Fruit fly (Drosophila melanogaster) whole organism, embryonic: ENCODE results near the gene kin17.

Experiments used
- Atf-2 ChIP-seq: fragments of 200-800 bp; sonication (Bioruptor generic); optimal IDR thresholded peaks from 2 replicates; lab custom pipeline; 2016; ENCODE audit warnings: missing biosample characterization, missing genetic modification characterization
- Bdp1 ChIP-seq: fragments of 200-800 bp; sonication (Bioruptor generic); optimal IDR thresholded peaks from 3 replicates; lab custom pipeline; 2016; ENCODE audit warnings: missing biosample characterization, missing genetic modification characterization
- CG11504 ChIP-seq: fragments of 200-800 bp; sonication (Bioruptor generic); optimal IDR thresholded peaks from 3 replicates; lab custom pipeline; 2019; ENCODE audit warnings: missing biosample characterization, mild to moderate bottlenecking, missing genetic modification characterization, moderate library complexity
- CG12942 ChIP-seq: fragments of 200-800 bp; sonication (Bioruptor generic); optimal IDR thresholded peaks from 3 replicates; lab custom pipeline; 2016; ENCODE audit warnings: missing biosample characterization, missing genetic modification characterization
- CG14050 ChIP-seq: fragments of 200-800 bp; sonication (Bioruptor generic); IDR thresholded peaks from 3 replicates; pipeline ENCODE4 v1.3.6; 2022; ENCODE audit warnings: missing biosample characterization, missing genetic modification characterization
- CG15479 ChIP-seq: fragments of 200-800 bp; sonication (Bioruptor generic); optimal IDR thresholded peaks from 3 replicates; lab custom pipeline; 2019; ENCODE audit warnings: missing biosample characterization, mild to moderate bottlenecking, missing genetic modification characterization, moderate library complexity
- CG15514 ChIP-seq: fragments of 200-800 bp; sonication (Bioruptor generic); optimal IDR thresholded peaks from 3 replicates; lab custom pipeline; 2017; ENCODE audit warnings: missing biosample characterization, missing genetic modification characterization, mild to moderate bottlenecking, moderate library complexity, missing genetic modification reagents
- CG1647 ChIP-seq: fragments of 200-800 bp; sonication (Bioruptor generic); optimal IDR thresholded peaks from 3 replicates; lab custom pipeline; 2016; ENCODE audit warnings: missing biosample characterization, missing genetic modification characterization
- CG17612 ChIP-seq: fragments of 200-800 bp; sonication (Bioruptor generic); IDR thresholded peaks from 2 replicates; pipeline ENCODE4 v1.3.6; 2022; ENCODE audit warnings: missing biosample characterization, missing genetic modification characterization
- CG31224 ChIP-seq: fragments of 200-800 bp; sonication (Bioruptor generic); IDR thresholded peaks from 2 replicates; pipeline ENCODE4 v1.3.6; 2022; ENCODE audit warnings: missing biosample characterization, missing genetic modification characterization
- CG32767 ChIP-seq: fragments of 200-800 bp; sonication (Bioruptor generic); IDR thresholded peaks from 2 replicates; pipeline ENCODE4 v1.3.6; 2022; ENCODE audit warnings: missing biosample characterization, missing genetic modification characterization
- CG34376 ChIP-seq: fragments of 200-800 bp; sonication (Bioruptor generic); optimal IDR thresholded peaks from 2 replicates; lab custom pipeline; 2018; ENCODE audit warnings: missing biosample characterization, mild to moderate bottlenecking, missing genetic modification characterization
- CG3726 ChIP-seq: fragments of 200-800 bp; sonication (Bioruptor generic); IDR thresholded peaks from 3 replicates; pipeline ENCODE4, ENCODE4 v1.3.6; 2022; ENCODE audit warnings: missing biosample characterization, missing genetic modification characterization
- CG3995 ChIP-seq: fragments of 200-800 bp; sonication (Bioruptor generic); optimal IDR thresholded peaks from 3 replicates; lab custom pipeline; 2016; ENCODE audit warnings: missing biosample characterization, missing genetic modification characterization
- CG5180 ChIP-seq: fragments of 200-800 bp; sonication (Bioruptor generic); optimal IDR thresholded peaks from 3 replicates; lab custom pipeline; 2017; ENCODE audit warnings: missing biosample characterization, missing genetic modification characterization, mild to moderate bottlenecking, moderate library complexity, missing genetic modification reagents
- CG6689 ChIP-seq: fragments of 200-800 bp; sonication (Bioruptor generic); IDR thresholded peaks from 2 replicates; pipeline ENCODE4 v1.3.6; 2022; ENCODE audit warnings: missing biosample characterization, missing genetic modification characterization
- CG7928 ChIP-seq: fragments of 200-800 bp; sonication (Bioruptor generic); optimal IDR thresholded peaks from 2 replicates; lab custom pipeline; 2017; ENCODE audit warnings: missing biosample characterization, mild to moderate bottlenecking, missing genetic modification characterization
- CG9932 ChIP-seq: fragments of 200-800 bp; sonication (Bioruptor generic); IDR thresholded peaks from 2 replicates; pipeline ENCODE4 v1.3.6; 2022; ENCODE audit warnings: missing biosample characterization, missing genetic modification characterization
- CkIIα-i1 ChIP-seq: fragments of 200-800 bp; sonication (Bioruptor generic); IDR thresholded peaks from 2 replicates; pipeline ENCODE4 v1.3.6; 2022; ENCODE audit warnings: missing biosample characterization, missing genetic modification characterization
- D ChIP-seq, 2 experiments: fragments of 200-800 bp in 1 of 2; fragments of >200 bp in 1 of 2; sonication (Bioruptor generic) in 1 of 2; optimal IDR thresholded peaks; 2 replicates in 1 of 2; 3 replicates in 1 of 2; lab custom pipeline; 2017; ENCODE audit warnings: mild to moderate bottlenecking in 1 of 2, missing biosample characterization in 1 of 2, missing genetic modification characterization in 1 of 2, missing genetic modification reagents in 1 of 2
- D19B ChIP-seq: fragments of 200-800 bp; sonication (Bioruptor generic); optimal IDR thresholded peaks from 2 replicates; lab custom pipeline; 2017; ENCODE audit warnings: missing biosample characterization, mild to moderate bottlenecking, missing genetic modification characterization
- Ets97D ChIP-seq: fragments of 200-800 bp; sonication (Bioruptor generic); optimal IDR thresholded peaks from 3 replicates; lab custom pipeline; 2016; ENCODE audit warnings: missing biosample characterization, missing genetic modification characterization
- GATAe ChIP-seq: fragments of 200-800 bp; sonication (Bioruptor generic); conservative IDR thresholded peaks from 2 replicates; pipeline ENCODE4 v1.3.6; 2022; ENCODE audit warnings: missing biosample characterization, missing genetic modification characterization
- Gsc ChIP-seq: fragments of 200-800 bp; sonication (Bioruptor generic); IDR thresholded peaks from 2 replicates; pipeline ENCODE4 v1.3.6; 2022; ENCODE audit warnings: missing biosample characterization, missing genetic modification characterization
- Hey ChIP-seq: fragments of 200-800 bp; sonication (Bioruptor generic); optimal IDR thresholded peaks from 3 replicates; lab custom pipeline; 2018; ENCODE audit warnings: missing biosample characterization, mild to moderate bottlenecking, missing genetic modification characterization
- Jarid2 ChIP-seq: fragments of 200-800 bp; sonication (Bioruptor generic); optimal IDR thresholded peaks from 3 replicates; lab custom pipeline; 2017; ENCODE audit warnings: mild to moderate bottlenecking, missing biosample characterization, missing genetic modification reagents, missing genetic modification characterization
- Lpt ChIP-seq: fragments of >200 bp; optimal IDR thresholded peaks from 2 replicates; lab custom pipeline; 2018; ENCODE audit warnings: missing biosample characterization, missing genetic modification characterization
- MBD-R2 ChIP-seq: fragments of 200-800 bp; sonication (Bioruptor generic); IDR thresholded peaks from 2 replicates; pipeline ENCODE4 v1.3.6; 2022; ENCODE audit warnings: missing biosample characterization, missing genetic modification characterization
- NK7.1 ChIP-seq: fragments of 200-800 bp; sonication (Bioruptor generic); optimal IDR thresholded peaks from 3 replicates; lab custom pipeline; 2016; ENCODE audit warnings: missing biosample characterization, missing genetic modification characterization
- ap ChIP-seq: fragments of 200-800 bp; sonication (Bioruptor generic); IDR thresholded peaks from 2 replicates; pipeline ENCODE4 v1.3.6; 2022; ENCODE audit warnings: missing biosample characterization, missing genetic modification characterization
- br ChIP-seq: fragments of >200 bp; optimal IDR thresholded peaks from 2 replicates; lab custom pipeline; 2017
- cwo ChIP-seq: fragments of 200-800 bp; sonication (Bioruptor generic); optimal IDR thresholded peaks from 3 replicates; lab custom pipeline; 2017; ENCODE audit warnings: missing biosample characterization, missing genetic modification characterization, mild to moderate bottlenecking, moderate library complexity, missing genetic modification reagents
- dimm ChIP-seq: fragments of 200-800 bp; sonication (Bioruptor generic); IDR thresholded peaks from 2 replicates; pipeline ENCODE4 v1.3.6; 2022; ENCODE audit warnings: missing biosample characterization, missing genetic modification characterization
- exex ChIP-seq: fragments of 200-800 bp; sonication (Bioruptor generic); optimal IDR thresholded peaks from 4 replicates; lab custom pipeline; 2018; ENCODE audit warnings: missing biosample characterization, mild to moderate bottlenecking, missing genetic modification characterization, moderate library complexity
- gcm2 ChIP-seq: fragments of 200-800 bp; sonication (Bioruptor generic); optimal IDR thresholded peaks from 2 replicates; lab custom pipeline; 2016; ENCODE audit warnings: missing biosample characterization, missing genetic modification characterization
- mirr ChIP-seq: fragments of 200-800 bp; sonication (Bioruptor generic); optimal IDR thresholded peaks from 3 replicates; lab custom pipeline; 2018; ENCODE audit warnings: missing biosample characterization, mild to moderate bottlenecking, missing genetic modification characterization
- nau ChIP-seq: fragments of 200-800 bp; sonication (Bioruptor generic); optimal IDR thresholded peaks from 3 replicates; lab custom pipeline; 2017; ENCODE audit warnings: missing biosample characterization, mild to moderate bottlenecking, missing genetic modification characterization, missing genetic modification reagents
- nerfin-1 ChIP-seq: fragments of 200-800 bp; sonication (Bioruptor generic); optimal IDR thresholded peaks from 3 replicates; lab custom pipeline; 2019; ENCODE audit warnings: missing biosample characterization, mild to moderate bottlenecking, missing genetic modification characterization, moderate library complexity
- odd ChIP-seq: fragments of 200-800 bp; sonication (Bioruptor generic); optimal IDR thresholded peaks from 2 replicates; lab custom pipeline; 2017; ENCODE audit warnings: missing biosample characterization, mild to moderate bottlenecking, missing genetic modification characterization
- onecut ChIP-seq: fragments of 200-800 bp; sonication (Bioruptor generic); IDR thresholded peaks from 2 replicates; pipeline ENCODE4 v1.3.6; 2022; ENCODE audit warnings: missing biosample characterization, missing genetic modification characterization
- psq ChIP-seq: fragments of 200-800 bp; sonication (Bioruptor generic); optimal IDR thresholded peaks from 2 replicates; lab custom pipeline; 2017; ENCODE audit warnings: missing biosample characterization, missing genetic modification characterization
- pum ChIP-seq: fragments of 200-800 bp; sonication (Bioruptor generic); optimal IDR thresholded peaks from 2 replicates; lab custom pipeline; 2016; ENCODE audit warnings: missing biosample characterization, missing genetic modification characterization
- rib ChIP-seq: fragments of 200-800 bp; sonication (Bioruptor generic); IDR thresholded peaks from 2 replicates; pipeline ENCODE4 v1.3.6; 2022; ENCODE audit warnings: missing biosample characterization, missing genetic modification characterization
- sens-2 ChIP-seq: fragments of 200-800 bp; sonication (Bioruptor generic); IDR thresholded peaks from 2 replicates; pipeline ENCODE4 v1.3.6; 2022; ENCODE audit warnings: missing biosample characterization, missing genetic modification characterization
- slbo ChIP-seq: fragments of 200-800 bp; sonication (Bioruptor generic); IDR thresholded peaks from 2 replicates; pipeline ENCODE4 v1.3.6; 2022; ENCODE audit warnings: missing biosample characterization, missing genetic modification characterization
- sqz ChIP-seq: fragments of 200-800 bp; sonication (Bioruptor generic); optimal IDR thresholded peaks from 3 replicates; lab custom pipeline; 2018; ENCODE audit warnings: missing biosample characterization, mild to moderate bottlenecking, missing genetic modification characterization
- sr ChIP-seq: fragments of 200-800 bp; sonication (Bioruptor generic); IDR thresholded peaks from 3 replicates; pipeline ENCODE4 v1.3.6; 2022; ENCODE audit warnings: missing biosample characterization, missing genetic modification characterization
- sug ChIP-seq: fragments of 200-800 bp; optimal IDR thresholded peaks from 2 replicates; lab custom pipeline; 2019; ENCODE audit warnings: missing biosample characterization, mild to moderate bottlenecking, missing genetic modification characterization, moderate library complexity
- toy ChIP-seq: fragments of 200-800 bp; sonication (Bioruptor generic); IDR thresholded peaks from 2 replicates; pipeline ENCODE4 v1.3.6; 2022; ENCODE audit warnings: missing biosample characterization, missing genetic modification characterization
- twi ChIP-seq: fragments of 200-800 bp; optimal IDR thresholded peaks from 2 replicates; lab custom pipeline; 2019; ENCODE audit warnings: missing biosample characterization, mild to moderate bottlenecking, missing genetic modification characterization, moderate library complexity
- unc-4 ChIP-seq: fragments of 200-800 bp; sonication (Bioruptor generic); IDR thresholded peaks from 2 replicates; pipeline ENCODE4 v1.3.6; 2022; ENCODE audit warnings: missing biosample characterization, missing genetic modification characterization; ENCODE audit not compliant: partially characterized antibody
- zen2 ChIP-seq: fragments of 200-800 bp; sonication (Bioruptor generic); IDR thresholded peaks from 3 replicates; pipeline ENCODE4 v1.3.6; 2022; ENCODE audit warnings: missing biosample characterization, missing genetic modification characterization; ENCODE audit not compliant: partially characterized antibody

kin17 gene

dm6 chr3L:20361389-20361788, 4.8 kb downstream of the kin17 start, which contains the start of gene Prim2 (continued):
- TF ChIP-seq CG15514 (GFP tag; lab: Kevin White, UChicago) (peak; percentile 18), toy (no peak), rib (GFP tag; lab: Robert Waterston, UW) (no peak), CG7928 (GFP tag; lab: Kevin White, UChicago) (no peak), odd (GFP tag; lab: Kevin White, UChicago) (no peak), br (lab: Kevin White, UChicago) (no peak), MBD-R2 (GFP tag; lab: Robert Waterston, UW) (peak; percentile 85), zen2 (peak; percentile 61; the same call in 2 of the 3 replicates), nau (GFP tag; lab: Kevin White, UChicago) (no peak), psq (GFP tag; lab: Kevin White, UChicago) (no peak), NK7.1 (GFP tag; lab: Kevin White, UChicago) (no peak), onecut (no peak), dimm (GFP tag; lab: Robert Waterston, UW) (no peak), sr (GFP tag; lab: Robert Waterston, UW) (no peak), Atf-2 (GFP tag; lab: Kevin White, UChicago) (no peak), CG5180 (no peak), D (optimal IDR thresholded peaks at IDR 0.05; lab: Kevin White, UChicago) (no peak), D (GFP tag; optimal IDR thresholded peaks at IDR 0.05; lab: Kevin White, UChicago) (no peak), pum (GFP tag; lab: Kevin White, UChicago) (no peak), CG14050 (GFP tag; lab: Robert Waterston, UW) (no peak), Jarid2 (GFP tag; lab: Kevin White, UChicago) (no peak)

DNA sequence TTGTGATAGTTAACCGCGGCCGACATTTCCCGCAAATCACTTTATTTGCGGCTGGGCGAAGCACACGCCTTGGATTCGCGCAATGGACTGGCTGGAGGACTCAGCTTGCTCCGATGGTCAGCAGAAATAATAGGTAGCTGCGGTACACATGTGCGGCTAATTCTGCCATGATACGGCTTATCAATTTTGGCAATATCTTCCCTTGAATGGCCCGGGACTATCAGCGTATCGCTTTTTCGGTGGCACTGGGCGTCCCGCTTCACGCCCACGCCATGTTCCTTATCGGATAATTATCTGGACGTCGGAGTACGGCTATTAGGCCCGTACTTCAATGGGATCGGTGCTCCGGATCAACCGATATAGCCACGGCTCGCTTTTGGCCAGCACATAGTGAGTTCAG, 9.5 kb downstream of the kin17 start:
- peak; percentile 57 for TF ChIP-seq cwo
- TF ChIP-seq CG12942 (GFP tag; lab: Kevin White, UChicago): no peak
- TF ChIP-seq CG17612: no peak
- TF ChIP-seq unc-4 (GFP tag; lab: Robert Waterston, UW): no peak
- TF ChIP-seq nerfin-1 (tag; lab: Kevin White, UChicago): no peak
- TF ChIP-seq exex (tag; lab: Kevin White, UChicago): peak; percentile 91
- TF ChIP-seq CkIIα-i1 (GFP tag; lab: Robert Waterston, UW): no peak
- TF ChIP-seq CG3726 (GFP tag; lab: Robert Waterston, UW): no peak
- no peak for TF ChIP-seq sqz (GFP tag; lab: Kevin White, UChicago)
- TF ChIP-seq ap (GFP tag; lab: Robert Waterston, UW): no peak
- no peak for TF ChIP-seq CG9932 (GFP tag; lab: Robert Waterston, UW)
- peak; percentile 85 for TF ChIP-seq CG34376
- TF ChIP-seq Hey (tag; lab: Kevin White, UChicago): peak; percentile 64
- TF ChIP-seq GATAe (GFP tag; lab: Robert Waterston, UW): peak; percentile 48; the same call in 1 of the 2 replicates
- TF ChIP-seq mirr (GFP tag; lab: Kevin White, UChicago): peak; percentile 20
- peak; percentile 42 for TF ChIP-seq D19B
- no peak for TF ChIP-seq gcm2
- TF ChIP-seq sens-2: no peak
- TF ChIP-seq Ets97D (GFP tag; lab: Kevin White, UChicago): no peak
- TF ChIP-seq CG31224: peak; percentile 72
- TF ChIP-seq CG32767 (GFP tag; lab: Robert Waterston, UW): no peak
- no peak for TF ChIP-seq twi
- TF ChIP-seq CG15479 (GFP tag; lab: Kevin White, UChicago): peak; percentile 73
- no peak for TF ChIP-seq CG1647 (GFP tag; lab: Kevin White, UChicago)
- TF ChIP-seq Bdp1: no peak
- no peak for TF ChIP-seq slbo (GFP tag; lab: Robert Waterston, UW)
- no peak for TF ChIP-seq CG3995 (GFP tag; lab: Kevin White, UChicago)
- no peak for TF ChIP-seq CG11504 (tag; lab: Kevin White, UChicago)
- no peak for TF ChIP-seq Lpt (GFP tag; lab: Kevin White, UChicago)
- TF ChIP-seq sug: peak; percentile 75
- TF ChIP-seq onecut: no peak
- no peak for TF ChIP-seq CG6689 (GFP tag; lab: Robert Waterston, UW)
- no peak for TF ChIP-seq Gsc
